Worm (Caenorhabditis elegans): ENCODE data around the gene C37C3.12.
A peak's percentile ranks its signal among the peaks of the same experiment; 100 is the strongest.

Gene C37C3.12

ce11 chrV:7816486-7816885, 22.9 kb downstream of the C37C3.12 start:
- no peak for TF ChIP-seq egl-18 (GFP tag; IDR thresholded peaks at IDR 0.05)
- no peak for TF ChIP-seq Y53G8AR.9 (GFP tag; conservative IDR thresholded peaks at IDR 0.05)
- TF ChIP-seq snpc-4 (GFP tag; optimal IDR thresholded peaks at IDR 0.05), result no peak
- no peak for TF ChIP-seq snpc-4 (tag; optimal IDR thresholded peaks at IDR 0.05)
- no peak for TF ChIP-seq gei-17 (GFP tag; optimal IDR thresholded peaks at IDR 0.05)
- no peak for TF ChIP-seq hrde-1 (tag; optimal IDR thresholded peaks at IDR 0.05; ENCODE audit: borderline replicate concordance)
- no peak for TF ChIP-seq aptf-3 (GFP tag; IDR thresholded peaks at IDR 0.05)
- TF ChIP-seq rec-8 (tag; optimal IDR thresholded peaks at IDR 0.05), result no peak
- no peak for TF ChIP-seq madf-3 (GFP tag; IDR thresholded peaks at IDR 0.05)
- TF ChIP-seq egl-44 (GFP tag; IDR thresholded peaks at IDR 0.05), result no peak
- TF ChIP-seq ztf-25 (GFP tag; IDR thresholded peaks at IDR 0.05), result no peak
- TF ChIP-seq nhr-80 (tag; optimal IDR thresholded peaks at IDR 0.05), result no peak
- TF ChIP-seq bed-1 (GFP tag; IDR thresholded peaks at IDR 0.05), result no peak
- TF ChIP-seq C17E4.6 (GFP tag; IDR thresholded peaks at IDR 0.05), result no peak
- no peak for TF ChIP-seq ztf-18 (tag; optimal IDR thresholded peaks at IDR 0.05)
- TF ChIP-seq madf-6 (GFP tag; IDR thresholded peaks at IDR 0.05), result no peak
- TF ChIP-seq attf-3 (GFP tag; conservative IDR thresholded peaks at IDR 0.05), result no peak
- TF ChIP-seq ztf-6 (GFP tag; IDR thresholded peaks at IDR 0.05), result no peak

ce11 chrV:7814601-7815000, 24.8 kb downstream of the C37C3.12 start, which contains the start of gene ZK742.6:
TSS of gene ZK742.6 (minus strand) at chrV:7814942.
- TF ChIP-seq tlf-1 (GFP tag; optimal IDR thresholded peaks at IDR 0.05) (no peak), sptf-2 (GFP tag; optimal IDR thresholded peaks at IDR 0.05) (no peak), mes-4 (tag; optimal IDR thresholded peaks at IDR 0.05) (no peak), egl-44 (GFP tag; IDR thresholded peaks at IDR 0.05) (no peak), hsf-1 (GFP tag; IDR thresholded peaks at IDR 0.05) (peak; percentile 75), snpc-1.1 (tag; optimal IDR thresholded peaks at IDR 0.05; ENCODE audit: insufficient read depth) (no peak), Y95B8A.8 (GFP tag; IDR thresholded peaks at IDR 0.05) (no peak), aptf-3 (GFP tag; IDR thresholded peaks at IDR 0.05) (no peak), rcor-1 (GFP tag; IDR thresholded peaks at IDR 0.05) (no peak), F52B5.7 (tag; optimal IDR thresholded peaks at IDR 0.05) (no peak), F22D6.2 (tag; optimal IDR thresholded peaks at IDR 0.05) (no peak), Y56A3A.18 (GFP tag; IDR thresholded peaks at IDR 0.05) (peak; percentile 59; the same call in 1 of the 2 replicates), attf-3 (GFP tag; conservative IDR thresholded peaks at IDR 0.05) (no peak), rpc-1 (optimal IDR thresholded peaks at IDR 0.05) (no peak), rpc-1 (tag; optimal IDR thresholded peaks at IDR 0.05) (no peak), B0035.1 (tag; optimal IDR thresholded peaks at IDR 0.05) (no peak), mel-28 (tag; optimal IDR thresholded peaks at IDR 0.05; ENCODE audit: borderline replicate concordance) (no peak), sea-2 (GFP tag; IDR thresholded peaks at IDR 0.05) (no peak), nfya-2 (GFP tag; IDR thresholded peaks at IDR 0.05) (no peak), ama-1 (optimal IDR thresholded peaks at IDR 0.05) (no peak), ama-1 (GFP tag; optimal IDR thresholded peaks at IDR 0.05) (no peak), attf-6 (GFP tag; IDR thresholded peaks at IDR 0.05) (peak; percentile 41; the same call in 1 of the 2 replicates), cebp-2 (GFP tag; IDR thresholded peaks at IDR 0.05) (no peak), Y53F4B.3 (GFP tag; IDR thresholded peaks at IDR 0.05) (no peak), lir-1 (GFP tag; conservative IDR thresholded peaks at IDR 0.05) (no peak), Y53G8AR.9 (GFP tag; conservative IDR thresholded peaks at IDR 0.05) (0 out of 2 replicates have a peak, but pooled peaks have one; percentile 50), him-1 (tag; optimal IDR thresholded peaks at IDR 0.05) (peak; percentile 71), dpl-1 (GFP tag; optimal IDR thresholded peaks at IDR 0.05) (no peak), athp-1 (tag; optimal IDR thresholded peaks at IDR 0.05) (peak; percentile 8), lin-54 (GFP tag; optimal IDR thresholded peaks at IDR 0.05) (peak; percentile 34), atf-7 (tag; optimal IDR thresholded peaks at IDR 0.05) (no peak), C17E4.6 (GFP tag; IDR thresholded peaks at IDR 0.05) (no peak), pbrm-1 (GFP tag; IDR thresholded peaks at IDR 0.05) (0 out of 2 replicates have a peak, but pooled peaks have one; percentile 52), let-526 (GFP tag; IDR thresholded peaks at IDR 0.05) (no peak), hrde-1 (tag; optimal IDR thresholded peaks at IDR 0.05; ENCODE audit: borderline replicate concordance) (peak; percentile 53), B0336.3 (GFP tag; IDR thresholded peaks at IDR 0.05) (peak; percentile 57), bed-2 (GFP tag; IDR thresholded peaks at IDR 0.05) (no peak)

Data from whole organism, young adult.